Fruit fly (Drosophila melanogaster): ENCODE data around the gene CG5646.

Gene CG5646

dm6 chr3R:27554964-27555363, 6.2 kb downstream of the CG5646 start (continued):
- TF ChIP-seq pros (GFP tag; optimal IDR thresholded peaks at IDR 0.05) (no peak), sim (GFP tag; IDR thresholded peaks at IDR 0.05) (peak; percentile 57; the same call in 1 of the 2 replicates), da (GFP tag; optimal IDR thresholded peaks at IDR 0.05) (no peak), CG12769 (tag; optimal IDR thresholded peaks at IDR 0.05) (peak; percentile 74), dpn (GFP tag; optimal IDR thresholded peaks at IDR 0.05) (peak; percentile 70 to 84), Dek (tag; optimal IDR thresholded peaks at IDR 0.05) (peak; percentile 78), CG2116 (GFP tag; optimal IDR thresholded peaks at IDR 0.05) (peak; percentile 19), CG7357 (GFP tag; IDR thresholded peaks at IDR 0.05) (peak; percentile 68; the same call in 2 of the 3 replicates), CG5180 (GFP tag; optimal IDR thresholded peaks at IDR 0.05) (peak; percentile 70), CrebB (tag; optimal IDR thresholded peaks at IDR 0.05) (peak; percentile 26), gem (tag; optimal IDR thresholded peaks at IDR 0.05) (peak; percentile 89), CG1647 (GFP tag; optimal IDR thresholded peaks at IDR 0.05) (peak; percentile 48), CG14710 (tag; optimal IDR thresholded peaks at IDR 0.05) (peak; percentile 81), CG6813 (GFP tag; optimal IDR thresholded peaks at IDR 0.05) (peak; percentile 73), CG12391 (tag; optimal IDR thresholded peaks at IDR 0.05) (peak; percentile 85), CG43689 (GFP tag; IDR thresholded peaks at IDR 0.05) (peak; percentile 75), CG8765 (GFP tag; IDR thresholded peaks at IDR 0.05) (peak; percentile 40; the same call in 1 of the 2 replicates), E2f1 (GFP tag; IDR thresholded peaks at IDR 0.05) (peak; percentile 81), NfI (GFP tag; optimal IDR thresholded peaks at IDR 0.05) (peak; percentile 81), Sin3A (optimal IDR thresholded peaks at IDR 0.05) (no peak), ham (GFP tag; IDR thresholded peaks at IDR 0.05) (no peak), CG7786 (GFP tag; optimal IDR thresholded peaks at IDR 0.05) (peak; percentile 69), CG1832 (GFP tag; optimal IDR thresholded peaks at IDR 0.05) (no peak), CG30403 (GFP tag; optimal IDR thresholded peaks at IDR 0.05) (peak; percentile 80), sd (tag; optimal IDR thresholded peaks at IDR 0.05) (no peak), CG4617 (GFP tag; optimal IDR thresholded peaks at IDR 0.05; ENCODE audit: borderline replicate concordance) (peak; percentile 32), CG4360 (GFP tag; IDR thresholded peaks at IDR 0.05) (peak; percentile 34; the same call in 1 of the 2 replicates), emc (GFP tag; optimal IDR thresholded peaks at IDR 0.05) (peak; percentile 64), Nf-YB (GFP tag; optimal IDR thresholded peaks at IDR 0.05) (peak; percentile 60), Sox102F (GFP tag; optimal IDR thresholded peaks at IDR 0.05) (peak; percentile 91), Lpt (GFP tag; optimal IDR thresholded peaks at IDR 0.05) (no peak), fru (optimal IDR thresholded peaks at IDR 0.05) (no peak), C15 (GFP tag; IDR thresholded peaks at IDR 0.05) (no peak), insv (GFP tag; optimal IDR thresholded peaks at IDR 0.05) (no peak), fd3F (GFP tag; optimal IDR thresholded peaks at IDR 0.05) (peak; percentile 72), CG12104 (GFP tag; optimal IDR thresholded peaks at IDR 0.05) (peak; percentile 61), CG3726 (GFP tag; IDR thresholded peaks at IDR 0.05) (peak; percentile 77; the same call in 2 of the 3 replicates), CG2712 (tag; optimal IDR thresholded peaks at IDR 0.05) (peak; percentile 90), ab (GFP tag; optimal IDR thresholded peaks at IDR 0.05) (peak; percentile 54), nerfin-2 (GFP tag; IDR thresholded peaks at IDR 0.05; ENCODE audit: partially characterized antibody) (no peak), usp (GFP tag; optimal IDR thresholded peaks at IDR 0.05) (no peak), CG1529 (GFP tag; optimal IDR thresholded peaks at IDR 0.05) (peak; percentile 79), chinmo (GFP tag; IDR thresholded peaks at IDR 0.05; ENCODE audit: partially characterized antibody) (0 out of 4 replicates have a peak, but pooled peaks have one; percentile 59), CG6791 (GFP tag; IDR thresholded peaks at IDR 0.05; ENCODE audit: partially characterized antibody) (no peak), Scr (GFP tag; IDR thresholded peaks at IDR 0.05; ENCODE audit: partially characterized antibody) (no peak), CG6654 (GFP tag; optimal IDR thresholded peaks at IDR 0.05) (peak; percentile 62), Mrtf (GFP tag; IDR thresholded peaks at IDR 0.05) (peak; percentile 69; the same call in 1 of the 3 replicates), luna (GFP tag; optimal IDR thresholded peaks at IDR 0.05) (no peak), CG9609 (GFP tag; optimal IDR thresholded peaks at IDR 0.05) (peak; percentile 71), NK7.1 (GFP tag; optimal IDR thresholded peaks at IDR 0.05) (peak; percentile 51), Vsx1 (GFP tag; optimal IDR thresholded peaks at IDR 0.05) (peak; percentile 85)

Data from whole organism, embryonic.